Fruit fly (Drosophila melanogaster) whole organism, embryonic: Measurements from ENCODE around the gene RpL13.

Experiments used
- ATbp ChIP-seq: fragments of 200-800 bp; sonication (Bioruptor generic); optimal IDR thresholded peaks from 2 replicates; lab custom pipeline; 2017; ENCODE audit warnings: missing biosample characterization, mild to moderate bottlenecking, missing genetic modification characterization, missing genetic modification reagents
- CG12104 ChIP-seq: fragments of 200-800 bp; sonication (Bioruptor generic); optimal IDR thresholded peaks from 3 replicates; lab custom pipeline; 2016; ENCODE audit warnings: missing biosample characterization, missing genetic modification characterization
- CG1233 ChIP-seq: fragments of 200-800 bp; sonication (Bioruptor generic); optimal IDR thresholded peaks from 4 replicates; lab custom pipeline; 2018; ENCODE audit warnings: missing biosample characterization, mild to moderate bottlenecking, missing genetic modification characterization
- CG12769 ChIP-seq: fragments of 200-800 bp; sonication (Bioruptor generic); optimal IDR thresholded peaks from 2 replicates; lab custom pipeline; 2019; ENCODE audit warnings: missing biosample characterization, mild to moderate bottlenecking, missing genetic modification characterization, moderate library complexity
- CG13287 ChIP-seq: fragments of 200-800 bp; sonication (Bioruptor generic); IDR thresholded peaks from 2 replicates; pipeline ENCODE4 v1.3.6; 2022; ENCODE audit warnings: missing biosample characterization, missing genetic modification characterization; ENCODE audit not compliant: partially characterized antibody
- CG13624 ChIP-seq: fragments of 200-800 bp; sonication (Bioruptor generic); optimal IDR thresholded peaks from 2 replicates; lab custom pipeline; 2016; ENCODE audit warnings: missing biosample characterization, missing genetic modification characterization
- CG15073 ChIP-seq: fragments of 200-800 bp; sonication (Bioruptor generic); optimal IDR thresholded peaks from 2 replicates; lab custom pipeline; 2016; ENCODE audit warnings: missing biosample characterization, missing genetic modification characterization
- CG15514 ChIP-seq: fragments of 200-800 bp; sonication (Bioruptor generic); optimal IDR thresholded peaks from 3 replicates; lab custom pipeline; 2017; ENCODE audit warnings: missing biosample characterization, missing genetic modification characterization, mild to moderate bottlenecking, moderate library complexity, missing genetic modification reagents
- CG17568 ChIP-seq: fragments of 200-800 bp; sonication (Bioruptor generic); optimal IDR thresholded peaks from 2 replicates; lab custom pipeline; 2018; ENCODE audit warnings: missing biosample characterization, mild to moderate bottlenecking, missing genetic modification characterization, moderate library complexity
- CG17802 ChIP-seq: fragments of 200-800 bp; sonication (Bioruptor generic); optimal IDR thresholded peaks from 2 replicates; lab custom pipeline; 2018; ENCODE audit warnings: missing biosample characterization, mild to moderate bottlenecking, missing genetic modification characterization, moderate library complexity
- CG18599 ChIP-seq: fragments of 200-800 bp; sonication (Bioruptor generic); optimal IDR thresholded peaks from 3 replicates; lab custom pipeline; 2017; ENCODE audit warnings: missing biosample characterization, missing genetic modification characterization, mild to moderate bottlenecking, moderate library complexity, missing genetic modification reagents
- CG2116 ChIP-seq: fragments of 200-800 bp; sonication (Bioruptor generic); optimal IDR thresholded peaks from 3 replicates; lab custom pipeline; 2018; ENCODE audit warnings: missing biosample characterization, mild to moderate bottlenecking, missing genetic modification characterization
- CG2712 ChIP-seq: fragments of 200-800 bp; optimal IDR thresholded peaks from 3 replicates; lab custom pipeline; 2019; ENCODE audit warnings: missing biosample characterization, mild to moderate bottlenecking, missing genetic modification characterization, moderate library complexity
- CG30431 ChIP-seq: fragments of 200-800 bp; sonication (Bioruptor generic); optimal IDR thresholded peaks from 2 replicates; lab custom pipeline; 2017; ENCODE audit warnings: missing biosample characterization, missing genetic modification characterization
- CG33213 ChIP-seq: fragments of 200-800 bp; sonication (Bioruptor generic); optimal IDR thresholded peaks from 3 replicates; lab custom pipeline; 2016; ENCODE audit warnings: missing biosample characterization, missing genetic modification characterization
- CG4617 ChIP-seq: fragments of 200-800 bp; sonication (Bioruptor generic); optimal IDR thresholded peaks from 3 replicates; lab custom pipeline; 2016; ENCODE audit warnings: missing biosample characterization, missing genetic modification characterization, borderline replicate concordance
- CG6254 ChIP-seq: fragments of 200-800 bp; sonication (Bioruptor generic); optimal IDR thresholded peaks from 3 replicates; lab custom pipeline; 2017; ENCODE audit warnings: mild to moderate bottlenecking, missing biosample characterization, missing genetic modification reagents, missing genetic modification characterization
- CG6791 ChIP-seq: fragments of 200-800 bp; sonication (Bioruptor generic); IDR thresholded peaks from 3 replicates; pipeline ENCODE4 v1.3.6; 2022; ENCODE audit warnings: missing biosample characterization, missing genetic modification characterization; ENCODE audit not compliant: partially characterized antibody
- CG6813 ChIP-seq: fragments of 200-800 bp; sonication (Bioruptor generic); optimal IDR thresholded peaks from 2 replicates; lab custom pipeline; 2017; ENCODE audit warnings: missing biosample characterization, missing genetic modification characterization, mild to moderate bottlenecking, moderate library complexity, missing genetic modification reagents
- CG7786 ChIP-seq: fragments of 200-800 bp; sonication (Bioruptor generic); optimal IDR thresholded peaks from 2 replicates; lab custom pipeline; 2016; ENCODE audit warnings: missing biosample characterization, missing genetic modification characterization
- CG9437 ChIP-seq: fragments of 200-800 bp; sonication (Bioruptor generic); optimal IDR thresholded peaks from 2 replicates; lab custom pipeline; 2018; ENCODE audit warnings: missing biosample characterization, mild to moderate bottlenecking, missing genetic modification characterization
- Deaf1 ChIP-seq: fragments of 200-800 bp; optimal IDR thresholded peaks from 3 replicates; lab custom pipeline; 2019; ENCODE audit warnings: missing biosample characterization, mild to moderate bottlenecking, missing genetic modification characterization, moderate library complexity
- Fer2 ChIP-seq: fragments of 200-800 bp; sonication (Bioruptor generic); optimal IDR thresholded peaks from 2 replicates; lab custom pipeline; 2018; ENCODE audit warnings: missing biosample characterization, mild to moderate bottlenecking, missing genetic modification characterization, moderate library complexity
- GATAe ChIP-seq: fragments of 200-800 bp; sonication (Bioruptor generic); conservative IDR thresholded peaks from 2 replicates; pipeline ENCODE4 v1.3.6; 2022; ENCODE audit warnings: missing biosample characterization, missing genetic modification characterization
- HLH54F ChIP-seq: fragments of 200-800 bp; sonication (Bioruptor generic); optimal IDR thresholded peaks from 3 replicates; lab custom pipeline; 2016; ENCODE audit warnings: missing biosample characterization, missing genetic modification characterization
- HLHmδ ChIP-seq: fragments of 200-800 bp; sonication (Bioruptor generic); optimal IDR thresholded peaks from 2 replicates; lab custom pipeline; 2018; ENCODE audit warnings: missing biosample characterization, mild to moderate bottlenecking, missing genetic modification characterization, moderate library complexity
- MBD-R2 ChIP-seq: fragments of 200-800 bp; sonication (Bioruptor generic); IDR thresholded peaks from 2 replicates; pipeline ENCODE4 v1.3.6; 2022; ENCODE audit warnings: missing biosample characterization, missing genetic modification characterization
- Opbp ChIP-seq: fragments of 200-800 bp; sonication (Bioruptor generic); IDR thresholded peaks from 3 replicates; pipeline ENCODE4 v1.3.6; 2022; ENCODE audit warnings: missing biosample characterization, missing genetic modification characterization; ENCODE audit not compliant: partially characterized antibody
- Pdp1 ChIP-seq, 2 experiments: fragments of 200-800 bp; sonication (Bioruptor generic); optimal IDR thresholded peaks; 3 replicates each; lab custom pipeline; 2016; ENCODE audit warnings: missing biosample characterization in 2 of 2, missing genetic modification characterization in 2 of 2, mild to moderate bottlenecking in 1 of 2, moderate library complexity in 1 of 2
- Poxn ChIP-seq: fragments of 200-800 bp; sonication (Bioruptor generic); IDR thresholded peaks from 2 replicates; pipeline ENCODE4 v1.3.6; 2022; ENCODE audit warnings: missing biosample characterization, missing genetic modification characterization
- Side ChIP-seq: fragments of 200-800 bp; sonication (Bioruptor generic); optimal IDR thresholded peaks from 2 replicates; lab custom pipeline; 2016; ENCODE audit warnings: missing biosample characterization, missing genetic modification characterization
- TFAM ChIP-seq: fragments of 200-800 bp; sonication (Bioruptor generic); optimal IDR thresholded peaks from 2 replicates; lab custom pipeline; 2017; ENCODE audit warnings: missing biosample characterization, missing genetic modification characterization, inconsistent platforms
- amos ChIP-seq: fragments of 200-800 bp; sonication (Bioruptor generic); IDR thresholded peaks from 2 replicates; pipeline ENCODE4 v1.3.6; 2022; ENCODE audit warnings: missing biosample characterization, missing genetic modification characterization; ENCODE audit not compliant: partially characterized antibody
- cas ChIP-seq: fragments of 200-800 bp; sonication (Bioruptor generic); IDR thresholded peaks from 2 replicates; pipeline ENCODE4 v1.3.6; 2022; ENCODE audit warnings: missing biosample characterization, missing genetic modification characterization
- disco-r ChIP-seq: fragments of 200-800 bp; sonication (Bioruptor generic); optimal IDR thresholded peaks from 2 replicates; lab custom pipeline; 2016; ENCODE audit warnings: missing biosample characterization, missing genetic modification characterization
- grau ChIP-seq: fragments of 200-800 bp; optimal IDR thresholded peaks from 3 replicates; lab custom pipeline; 2019; ENCODE audit warnings: missing biosample characterization, mild to moderate bottlenecking, missing genetic modification characterization, moderate library complexity
- gro ChIP-seq: fragments of 200-800 bp; sonication (Bioruptor generic); optimal IDR thresholded peaks from 2 replicates; lab custom pipeline; 2016; ENCODE audit warnings: missing biosample characterization, missing genetic modification characterization
- hb ChIP-seq: fragments of 200-800 bp; sonication (Bioruptor generic); IDR thresholded peaks from 3 replicates; pipeline ENCODE4 v1.3.6; 2022; ENCODE audit warnings: missing biosample characterization, missing genetic modification characterization; ENCODE audit not compliant: partially characterized antibody
- luna ChIP-seq: fragments of 200-800 bp; sonication (Bioruptor generic); optimal IDR thresholded peaks from 2 replicates; lab custom pipeline; 2016; ENCODE audit warnings: missing biosample characterization, missing genetic modification characterization
- nerfin-2 ChIP-seq: fragments of 200-800 bp; sonication (Bioruptor generic); IDR thresholded peaks from 2 replicates; pipeline ENCODE4 v1.3.6; 2022; ENCODE audit warnings: missing biosample characterization, missing genetic modification characterization; ENCODE audit not compliant: partially characterized antibody
- nom ChIP-seq: fragments of 200-800 bp; sonication (Bioruptor generic); optimal IDR thresholded peaks from 2 replicates; lab custom pipeline; 2017; ENCODE audit warnings: missing biosample characterization, missing genetic modification characterization, mild to moderate bottlenecking, moderate library complexity, missing genetic modification reagents
- pan ChIP-seq, 4 experiments: fragments of >200 bp in 3 of 4; fragments of 200-800 bp in 1 of 4; sonication (Bioruptor generic) in 1 of 4; optimal IDR thresholded peaks in 3 of 4; IDR thresholded peaks in 1 of 4; 2 replicates each; pipeline versions ENCODE4 v1.3.6 to Lab custom; 2017 to 2022; ENCODE audit warnings: missing biosample characterization in 2 of 4, missing genetic modification characterization in 2 of 4, mixed read lengths in 1 of 4
- pb ChIP-seq: fragments of 200-800 bp; sonication (Bioruptor generic); optimal IDR thresholded peaks from 3 replicates; lab custom pipeline; 2016; ENCODE audit warnings: missing biosample characterization, missing genetic modification characterization
- prd ChIP-seq, 3 experiments: fragments of >200 bp in 2 of 3; fragments of 200-800 bp in 1 of 3; sonication (Bioruptor generic) in 1 of 3; optimal IDR thresholded peaks in 2 of 3; IDR thresholded peaks in 1 of 3; 2 replicates in 2 of 3; 3 replicates in 1 of 3; pipeline versions ENCODE4 v1.3.6 to Lab custom; 2017 to 2022; ENCODE audit warnings: missing biosample characterization in 1 of 3, missing genetic modification characterization in 1 of 3
- pum ChIP-seq: fragments of 200-800 bp; sonication (Bioruptor generic); optimal IDR thresholded peaks from 2 replicates; lab custom pipeline; 2016; ENCODE audit warnings: missing biosample characterization, missing genetic modification characterization
- sqz ChIP-seq: fragments of 200-800 bp; sonication (Bioruptor generic); optimal IDR thresholded peaks from 3 replicates; lab custom pipeline; 2018; ENCODE audit warnings: missing biosample characterization, mild to moderate bottlenecking, missing genetic modification characterization
- zen2 ChIP-seq: fragments of 200-800 bp; sonication (Bioruptor generic); IDR thresholded peaks from 3 replicates; pipeline ENCODE4 v1.3.6; 2022; ENCODE audit warnings: missing biosample characterization, missing genetic modification characterization; ENCODE audit not compliant: partially characterized antibody
- zf30C ChIP-seq: fragments of 200-800 bp; sonication (Bioruptor generic); optimal IDR thresholded peaks from 3 replicates; lab custom pipeline; 2018; ENCODE audit warnings: missing biosample characterization, mild to moderate bottlenecking, missing genetic modification characterization

RpL13 gene

dm6 chr2L:9943521-9943920 lies 23.6 kb upstream of the RpL13 start:
- no peak for TF ChIP-seq Poxn
- no peak for TF ChIP-seq CG7786 (GFP tag; lab: Kevin White, UChicago)
- no peak for TF ChIP-seq CG33213 (GFP tag; lab: Kevin White, UChicago)
- peak; percentile 15 for TF ChIP-seq grau (tag; lab: Kevin White, UChicago)
- TF ChIP-seq zen2, result no peak
- TF ChIP-seq CG13624 (GFP tag; lab: Kevin White, UChicago), result no peak
- TF ChIP-seq CG15073 (GFP tag; lab: Kevin White, UChicago), result no peak
- no peak for TF ChIP-seq CG6791
- TF ChIP-seq Fer2 (tag; lab: Kevin White, UChicago), result no peak
- no peak for TF ChIP-seq luna
- TF ChIP-seq pum (GFP tag; lab: Kevin White, UChicago), result no peak
- no peak for TF ChIP-seq zf30C (GFP tag; lab: Kevin White, UChicago)
- no peak for TF ChIP-seq hb (GFP tag; lab: Robert Waterston, UW)
- TF ChIP-seq CG2116 (GFP tag; lab: Kevin White, UChicago), result no peak
- TF ChIP-seq CG2712, result no peak
- TF ChIP-seq cas (GFP tag; lab: Robert Waterston, UW), result no peak
- no peak for TF ChIP-seq CG6254
- no peak for TF ChIP-seq ATbp
- TF ChIP-seq CG12769 (tag; lab: Kevin White, UChicago), result peak; percentile 72
- TF ChIP-seq sqz (GFP tag; lab: Kevin White, UChicago), result no peak
- no peak for TF ChIP-seq MBD-R2 (GFP tag; lab: Robert Waterston, UW)
- TF ChIP-seq disco-r (GFP tag; lab: Kevin White, UChicago), result no peak
- TF ChIP-seq nom (GFP tag; lab: Kevin White, UChicago), result no peak
- no peak for TF ChIP-seq CG17568
- TF ChIP-seq Side (GFP tag; lab: Kevin White, UChicago), result no peak
- no peak for TF ChIP-seq HLH54F (GFP tag; lab: Kevin White, UChicago)
- TF ChIP-seq CG6813, result peak; percentile 26
- peak; percentile 15 for TF ChIP-seq CG15514 (GFP tag; lab: Kevin White, UChicago)
- no peak for TF ChIP-seq pb
- TF ChIP-seq Deaf1 (tag; lab: Kevin White, UChicago), result peak; percentile 39
- no peak for TF ChIP-seq HLHmδ (GFP tag; lab: Kevin White, UChicago)
- no peak for TF ChIP-seq CG17802 (tag; lab: Kevin White, UChicago)
- TF ChIP-seq CG9437 (GFP tag; lab: Kevin White, UChicago), result no peak
- TF ChIP-seq Pdp1 (GFP tag; optimal IDR thresholded peaks at IDR 0.05; lab: Kevin White, UChicago), result peak in 1 of 2 experiments; percentile 32
- no peak for TF ChIP-seq CG30431 (GFP tag; lab: Kevin White, UChicago)
- TF ChIP-seq CG12104 (GFP tag; lab: Kevin White, UChicago), result no peak
- no peak for TF ChIP-seq amos (GFP tag; lab: Robert Waterston, UW)
- no peak for TF ChIP-seq Opbp (GFP tag; lab: Robert Waterston, UW)
- no peak for TF ChIP-seq nerfin-2 (GFP tag; lab: Robert Waterston, UW)
- no peak for TF ChIP-seq TFAM
- no peak for TF ChIP-seq CG4617 (GFP tag; lab: Kevin White, UChicago)
- TF ChIP-seq CG18599 (GFP tag; lab: Kevin White, UChicago), result peak; percentile 67
- TF ChIP-seq gro (GFP tag; lab: Kevin White, UChicago), result peak; percentile 60
- TF ChIP-seq pan (optimal IDR thresholded peaks at IDR 0.05; lab: Kevin White, UChicago), result no peak
- TF ChIP-seq pan (GFP tag; optimal IDR thresholded peaks at IDR 0.05 in 1 of 2, IDR thresholded peaks at IDR 0.05 in 1 of 2), result no peak
- TF ChIP-seq CG1233 (GFP tag; lab: Kevin White, UChicago), result no peak
- no peak for TF ChIP-seq prd (optimal IDR thresholded peaks at IDR 0.05; lab: Kevin White, UChicago)
- TF ChIP-seq prd (GFP tag; IDR thresholded peaks at IDR 0.05; lab: Robert Waterston, UW), result no peak
- no peak for TF ChIP-seq CG13287 (GFP tag; lab: Robert Waterston, UW)
- TF ChIP-seq GATAe (GFP tag; lab: Robert Waterston, UW), result peak; percentile 89
